Fruit fly (Drosophila melanogaster): ENCODE results near the gene bond.

- 0 out of 2 replicates have a peak, but pooled peaks have one; percentile 13 for TF ChIP-seq CG11696 (GFP tag; IDR thresholded peaks at IDR 0.05)
- TF ChIP-seq CG6791 (GFP tag; IDR thresholded peaks at IDR 0.05; ENCODE audit: partially characterized antibody): no peak
- TF ChIP-seq CG3065 (GFP tag; optimal IDR thresholded peaks at IDR 0.05): no peak
- peak; percentile 57 for TF ChIP-seq CG12769 (tag; optimal IDR thresholded peaks at IDR 0.05)
- TF ChIP-seq CG17385 (GFP tag; optimal IDR thresholded peaks at IDR 0.05): peak; percentile 42
- TF ChIP-seq CTCF (GFP tag; optimal IDR thresholded peaks at IDR 0.05): no peak
- TF ChIP-seq CG4282 (GFP tag; optimal IDR thresholded peaks at IDR 0.05): no peak
Observed at dm6 chr3R:22536504-22537423, 13.7 kb upstream of the bond start.

Data from whole organism, embryonic.